Worm (Caenorhabditis elegans): Measurements from ENCODE around the gene C08F11.17.

- TF ChIP-seq ama-1 (optimal IDR thresholded peaks at IDR 0.05) (no peak), ama-1 (GFP tag; optimal IDR thresholded peaks at IDR 0.05) (no peak), F39B2.1 (GFP tag; IDR thresholded peaks at IDR 0.05) (no peak), B0019.2 (GFP tag; conservative IDR thresholded peaks at IDR 0.05) (no peak), unc-62 (GFP tag; optimal IDR thresholded peaks at IDR 0.05) (no peak), nhr-120 (GFP tag; IDR thresholded peaks at IDR 0.05) (no peak), mes-4 (tag; optimal IDR thresholded peaks at IDR 0.05) (no peak), Y79H2A.3 (GFP tag; conservative IDR thresholded peaks at IDR 0.05) (no peak), Y95B8A.8 (GFP tag; IDR thresholded peaks at IDR 0.05) (no peak), zfh-2 (GFP tag; conservative IDR thresholded peaks at IDR 0.05) (no peak)
These were observed 40.4 kb downstream of the C08F11.17 start, which contains the start of gene C08F11.13 for ce11 chrIV:13609755-13610154.

All from whole organism, young adult.